Worm (Caenorhabditis elegans) whole organism, early embryonic: ENCODE data around the gene dod-19.

Experiments used
- B0310.2 ChIP-seq: sonication (generic microtip); optimal IDR thresholded peaks from 2 replicates; lab custom pipeline; 2016; ENCODE audit warnings: mild to moderate bottlenecking, missing genetic modification characterization, missing compliant biosample characterization
- F13C5.2 ChIP-seq: sonication (generic microtip); optimal IDR thresholded peaks from 2 replicates; lab custom pipeline; 2017; ENCODE audit warnings: mild to moderate bottlenecking, missing genetic modification characterization, inconsistent platforms, missing compliant biosample characterization
- aly-1 ChIP-seq: sonication (generic microtip); optimal IDR thresholded peaks from 2 replicates; lab custom pipeline; 2016; ENCODE audit warnings: missing genetic modification characterization, missing compliant biosample characterization
- ama-1 ChIP-seq: fragments of 150-350 bp; optimal IDR thresholded peaks from 2 replicates; lab custom pipeline; 2014
- ceh-13 ChIP-seq: fragments of 200-800 bp; sonication (Bioruptor generic); optimal IDR thresholded peaks from 2 replicates; lab custom pipeline; 2018; ENCODE audit warnings: mild to moderate bottlenecking, missing genetic modification characterization, missing compliant biosample characterization
- ceh-36 ChIP-seq: sonication (generic microtip); optimal IDR thresholded peaks from 2 replicates; lab custom pipeline; 2016; ENCODE audit warnings: missing genetic modification characterization, inconsistent platforms, missing compliant biosample characterization
- ets-7 ChIP-seq: sonication (generic microtip); optimal IDR thresholded peaks from 2 replicates; lab custom pipeline; 2016; ENCODE audit warnings: missing genotype, missing genetic modification characterization, missing compliant biosample characterization
- flt-1 ChIP-seq: fragments of 200-800 bp; sonication (Bioruptor generic); IDR thresholded peaks from 2 replicates; pipeline ENCODE4 v1.3.6; 2022; ENCODE audit warnings: missing genetic modification characterization, missing compliant biosample characterization
- hmbx-1 ChIP-seq: sonication (generic microtip); optimal IDR thresholded peaks from 2 replicates; lab custom pipeline; 2016; ENCODE audit warnings: mild to moderate bottlenecking, missing genetic modification characterization, missing compliant biosample characterization
- hmg-4 ChIP-seq: fragments of 200-800 bp; sonication (Bioruptor generic); optimal IDR thresholded peaks from 2 replicates; lab custom pipeline; 2018; ENCODE audit warnings: mild to moderate bottlenecking, missing genetic modification characterization, missing compliant biosample characterization
- hnd-1 ChIP-seq: sonication (generic microtip); optimal IDR thresholded peaks from 2 replicates; lab custom pipeline; 2016; ENCODE audit warnings: missing genetic modification characterization, missing compliant biosample characterization
- pes-1 ChIP-seq: fragments of 200-800 bp; sonication (Bioruptor generic); IDR thresholded peaks from 2 replicates; pipeline ENCODE4 v1.3.6; 2022; ENCODE audit warnings: missing genetic modification reagents, missing genetic modification characterization, missing compliant biosample characterization
- scrt-1 ChIP-seq: fragments of 200-800 bp; sonication (Bioruptor generic); IDR thresholded peaks from 2 replicates; pipeline ENCODE4 v1.3.6; 2022; ENCODE audit warnings: missing genetic modification characterization, missing compliant biosample characterization
- sea-1 ChIP-seq: fragments of 200-800 bp; sonication (Bioruptor generic); conservative IDR thresholded peaks from 2 replicates; pipeline ENCODE4 v1.3.6; 2022; ENCODE audit warnings: missing genetic modification characterization, missing compliant biosample characterization
- tbx-11 ChIP-seq: fragments of 200-800 bp; sonication (Bioruptor generic); IDR thresholded peaks from 2 replicates; pipeline ENCODE4 v1.3.6; 2022; ENCODE audit warnings: missing genetic modification characterization, missing compliant biosample characterization
- tbx-37 ChIP-seq: fragments of 200-800 bp; sonication (Bioruptor generic); conservative IDR thresholded peaks from 2 replicates; pipeline ENCODE4 v1.3.6; 2022; ENCODE audit warnings: missing genetic modification reagents, missing genetic modification characterization, missing compliant biosample characterization
- tra-4 ChIP-seq: sonication (generic microtip); optimal IDR thresholded peaks from 2 replicates; lab custom pipeline; 2017; ENCODE audit warnings: missing genetic modification characterization, missing compliant biosample characterization

The dod-19 gene

ce11 chrV:432991-433390 lies 18.4 kb upstream of the dod-19 start:
- TF ChIP-seq sea-1 (GFP tag; lab: Robert Waterston, UW) (no peak), ceh-36 (tag; lab: Kevin White, UChicago) (no peak), tra-4 (tag; lab: Kevin White, UChicago) (no peak), hnd-1 (no peak), hmg-4 (GFP tag; lab: Kevin White, UChicago) (no peak), F13C5.2 (tag; lab: Kevin White, UChicago) (no peak), ama-1 (lab: Kevin White, UChicago) (no peak), tbx-37 (no peak), hmbx-1 (tag; lab: Kevin White, UChicago) (no peak), pes-1 (GFP tag; lab: Robert Waterston, UW) (no peak), aly-1 (tag; lab: Kevin White, UChicago) (no peak), scrt-1 (GFP tag; lab: Robert Waterston, UW) (no peak), B0310.2 (tag; lab: Kevin White, UChicago) (no peak), tbx-11 (GFP tag; lab: Robert Waterston, UW) (no peak), ets-7 (tag; lab: Kevin White, UChicago) (no peak), ceh-13 (no peak), flt-1 (GFP tag; lab: Robert Waterston, UW) (no peak)

- no peak for TF ChIP-seq ceh-36 (tag; lab: Kevin White, UChicago)
- TF ChIP-seq hnd-1 = no peak
- TF ChIP-seq ceh-13 = no peak
- TF ChIP-seq tra-4 (tag; lab: Kevin White, UChicago) = no peak
- no peak for TF ChIP-seq tbx-37
- no peak for TF ChIP-seq ets-7 (tag; lab: Kevin White, UChicago)
- no peak for TF ChIP-seq sea-1 (GFP tag; lab: Robert Waterston, UW)
- no peak for TF ChIP-seq flt-1 (GFP tag; lab: Robert Waterston, UW)
- TF ChIP-seq tbx-11 (GFP tag; lab: Robert Waterston, UW) = no peak
- no peak for TF ChIP-seq F13C5.2 (tag; lab: Kevin White, UChicago)
Observed at ce11 chrV:428844-429243, 14.3 kb upstream of the dod-19 start, which contains the start of gene B0554.4. TSS of gene B0554.4 (plus strand) at chrV:429144.

- TF ChIP-seq tbx-11 (GFP tag; lab: Robert Waterston, UW) = no peak
- TF ChIP-seq pes-1 (GFP tag; lab: Robert Waterston, UW) = no peak
- no peak for TF ChIP-seq hmbx-1 (tag; lab: Kevin White, UChicago)
Observed at ce11 chrV:424140-424539, 9.6 kb upstream of the dod-19 start, which contains the start of gene B0554.5. TSS of gene B0554.5 (plus strand) at chrV:424440.

ce11 chrV:422133-422532 lies 7.6 kb upstream of the dod-19 start, which contains the start of gene dod-20:
TSS of gene dod-20 (plus strand) at chrV:422433.
- no peak for TF ChIP-seq scrt-1 (GFP tag; lab: Robert Waterston, UW)
- no peak for TF ChIP-seq F13C5.2 (tag; lab: Kevin White, UChicago)
- no peak for TF ChIP-seq ets-7 (tag; lab: Kevin White, UChicago)
- TF ChIP-seq hmbx-1 (tag; lab: Kevin White, UChicago) = no peak
- no peak for TF ChIP-seq flt-1 (GFP tag; lab: Robert Waterston, UW)
- TF ChIP-seq tbx-37 = no peak
- TF ChIP-seq pes-1 (GFP tag; lab: Robert Waterston, UW) = no peak
- TF ChIP-seq ceh-36 (tag; lab: Kevin White, UChicago) = no peak
- TF ChIP-seq hnd-1 = no peak
- no peak for TF ChIP-seq ceh-13
- no peak for TF ChIP-seq hmg-4 (GFP tag; lab: Kevin White, UChicago)
- no peak for TF ChIP-seq B0310.2 (tag; lab: Kevin White, UChicago)
- no peak for TF ChIP-seq aly-1 (tag; lab: Kevin White, UChicago)
- no peak for TF ChIP-seq sea-1 (GFP tag; lab: Robert Waterston, UW)

- TF ChIP-seq tra-4 (tag; lab: Kevin White, UChicago) (no peak), sea-1 (GFP tag; lab: Robert Waterston, UW) (no peak), aly-1 (tag; lab: Kevin White, UChicago) (no peak), B0310.2 (tag; lab: Kevin White, UChicago) (no peak), ceh-13 (no peak), scrt-1 (GFP tag; lab: Robert Waterston, UW) (no peak), hmg-4 (GFP tag; lab: Kevin White, UChicago) (no peak), ets-7 (tag; lab: Kevin White, UChicago) (no peak), tbx-11 (GFP tag; lab: Robert Waterston, UW) (no peak), F13C5.2 (tag; lab: Kevin White, UChicago) (no peak), ama-1 (lab: Kevin White, UChicago) (no peak)
Observed at ce11 chrV:418432-418831, 3.9 kb upstream of the dod-19 start, which contains the start of gene Y39D8A.1. TSS of gene Y39D8A.1 (plus strand) at chrV:418732.

- no peak for TF ChIP-seq aly-1 (tag; lab: Kevin White, UChicago)
- TF ChIP-seq hmg-4 (GFP tag; lab: Kevin White, UChicago) = no peak
- no peak for TF ChIP-seq B0310.2 (tag; lab: Kevin White, UChicago)
- no peak for TF ChIP-seq ama-1 (lab: Kevin White, UChicago)
- TF ChIP-seq pes-1 (GFP tag; lab: Robert Waterston, UW) = no peak
- no peak for TF ChIP-seq ceh-36 (tag; lab: Kevin White, UChicago)
- TF ChIP-seq tbx-37 = no peak
- TF ChIP-seq flt-1 (GFP tag; lab: Robert Waterston, UW) = no peak
- TF ChIP-seq scrt-1 (GFP tag; lab: Robert Waterston, UW) = no peak
- TF ChIP-seq ceh-13 = no peak
Observed at ce11 chrV:417656-418353, 3.2 kb upstream of the dod-19 start, which contains the start of gene irg-8. TSS of gene irg-8 (minus strand) at chrV:417706.

ce11 chrV:415072-415471 lies 513 bp upstream of the dod-19 start:
- TF ChIP-seq ama-1 (lab: Kevin White, UChicago) (no peak), B0310.2 (tag; lab: Kevin White, UChicago) (no peak)
